3 fruit fly cellular contexts compared by ENCODE assay signal in genomic region chr3L:14482955-14483354, dm6.
TF ChIP-seq lines count a peak whose summit lies in the region.

No protein-coding gene starts in this region.

- no peak for TF ChIP-seq CTCF in whole organism, embryonic (GFP tag; optimal IDR thresholded peaks at IDR 0.05; lab: Kevin White, UChicago)

TF ChIP-seq in whole organism, embryonic, 481 proteins besides CTCF, POLR2A, EP300 and RAD21:
- TF ChIP-seq Asciz (GFP tag; optimal IDR thresholded peaks at IDR 0.05; lab: Kevin White, UChicago) = no peak
- TF ChIP-seq zfh1 (GFP tag; IDR thresholded peaks at IDR 0.05; lab: Robert Waterston, UW) = 0 out of 3 replicates have a peak, but pooled peaks have one; percentile 22
- TF ChIP-seq stwl (tag; optimal IDR thresholded peaks at IDR 0.05; lab: Kevin White, UChicago) = peak; percentile 10
- TF ChIP-seq CG10431 (GFP tag; optimal IDR thresholded peaks at IDR 0.05; lab: Kevin White, UChicago) = no peak
- peak; percentile 34 for TF ChIP-seq Ets65A (GFP tag; lab: Kevin White, UChicago)
- no peak for TF ChIP-seq CG10274 (GFP tag; optimal IDR thresholded peaks at IDR 0.05; lab: Kevin White, UChicago)
- no peak for TF ChIP-seq CG1792 (GFP tag; optimal IDR thresholded peaks at IDR 0.05; lab: Kevin White, UChicago)
- TF ChIP-seq Bgb (GFP tag; IDR thresholded peaks at IDR 0.05; lab: Robert Waterston, UW; ENCODE audit: partially characterized antibody) = no peak
- TF ChIP-seq tup (GFP tag; optimal IDR thresholded peaks at IDR 0.05; lab: Kevin White, UChicago) = no peak
- no peak for TF ChIP-seq Dek (tag; optimal IDR thresholded peaks at IDR 0.05; lab: Kevin White, UChicago)
- TF ChIP-seq CG3847 (GFP tag; IDR thresholded peaks at IDR 0.05; lab: Robert Waterston, UW) = no peak
- peak; percentile 65 for TF ChIP-seq Drgx (GFP tag; IDR thresholded peaks at IDR 0.05; lab: Robert Waterston, UW)
- no peak for TF ChIP-seq nerfin-2 (GFP tag; IDR thresholded peaks at IDR 0.05; lab: Robert Waterston, UW; ENCODE audit: partially characterized antibody)
- TF ChIP-seq CG32532 (GFP tag; IDR thresholded peaks at IDR 0.05; lab: Robert Waterston, UW) = no peak
TF ChIP-seq in whole organism, embryonic: peak in this region for 4.

TF ChIP-seq in whole organism, prepupa, 60 proteins besides CTCF, POLR2A, EP300 and RAD21:
- TF ChIP-seq CG32006 (GFP tag; optimal IDR thresholded peaks at IDR 0.05; lab: Kevin White, UChicago) (peak; percentile 32), CG10631 (GFP tag; optimal IDR thresholded peaks at IDR 0.05; lab: Kevin White, UChicago) (peak; percentile 6), CG6163 (GFP tag; IDR thresholded peaks at IDR 0.05; lab: Robert Waterston, UW) (peak; percentile 50; the same call in 2 of the 3 replicates), Eip75B (GFP tag; optimal IDR thresholded peaks at IDR 0.05; lab: Kevin White, UChicago) (no peak), CG6276 (GFP tag; optimal IDR thresholded peaks at IDR 0.05; lab: Kevin White, UChicago) (peak; percentile 24), CG8632 (GFP tag; optimal IDR thresholded peaks at IDR 0.05; lab: Kevin White, UChicago) (no peak), eg (GFP tag; IDR thresholded peaks at IDR 0.05; lab: Robert Waterston, UW) (0 out of 3 replicates have a peak, but pooled peaks have one; percentile 16), CG8319 (GFP tag; optimal IDR thresholded peaks at IDR 0.05; lab: Kevin White, UChicago) (no peak), OdsH (GFP tag; optimal IDR thresholded peaks at IDR 0.05; lab: Kevin White, UChicago) (peak; percentile 12), CG10669 (GFP tag; optimal IDR thresholded peaks at IDR 0.05; lab: Kevin White, UChicago) (no peak), CG15336 (GFP tag; IDR thresholded peaks at IDR 0.05; lab: Robert Waterston, UW) (peak; percentile 30; the same call in 1 of the 2 replicates)
TF ChIP-seq in whole organism, prepupa: peak in this region for 7.

TF ChIP-seq in whole organism, pupa, 21 proteins besides CTCF, POLR2A, EP300 and RAD21:
- peak; percentile 11; the same call in 1 of the 3 replicates for TF ChIP-seq CG4496 (GFP tag; IDR thresholded peaks at IDR 0.05; lab: Robert Waterston, UW)
- TF ChIP-seq CG8301 (tag; optimal IDR thresholded peaks at IDR 0.05; lab: Kevin White, UChicago) = peak; percentile 62
- TF ChIP-seq CG34367 (tag; optimal IDR thresholded peaks at IDR 0.05; lab: Kevin White, UChicago) = no peak
- TF ChIP-seq CG9948 (tag; optimal IDR thresholded peaks at IDR 0.05; lab: Kevin White, UChicago) = peak; percentile 22
- peak; percentile 5 for TF ChIP-seq Pif1A (GFP tag; optimal IDR thresholded peaks at IDR 0.05; lab: Kevin White, UChicago)
- TF ChIP-seq CG14655 (GFP tag; optimal IDR thresholded peaks at IDR 0.05; lab: Kevin White, UChicago) = peak; percentile 78
- peak; percentile 40; the same call in 1 of the 3 replicates for TF ChIP-seq fd96Ca (GFP tag; IDR thresholded peaks at IDR 0.05; lab: Robert Waterston, UW)
- TF ChIP-seq Snoo (tag; optimal IDR thresholded peaks at IDR 0.05; lab: Kevin White, UChicago) = no peak
- peak; percentile 35; the same call in 1 of the 2 replicates for TF ChIP-seq Ets98B (GFP tag; IDR thresholded peaks at IDR 0.05; lab: Robert Waterston, UW)
TF ChIP-seq in whole organism, pupa: peak in this region for 7.
